Fruit fly (Drosophila melanogaster): ENCODE results near the gene Pmi.
A peak's percentile ranks its signal among the peaks of the same experiment; 100 is the strongest.

DNA sequence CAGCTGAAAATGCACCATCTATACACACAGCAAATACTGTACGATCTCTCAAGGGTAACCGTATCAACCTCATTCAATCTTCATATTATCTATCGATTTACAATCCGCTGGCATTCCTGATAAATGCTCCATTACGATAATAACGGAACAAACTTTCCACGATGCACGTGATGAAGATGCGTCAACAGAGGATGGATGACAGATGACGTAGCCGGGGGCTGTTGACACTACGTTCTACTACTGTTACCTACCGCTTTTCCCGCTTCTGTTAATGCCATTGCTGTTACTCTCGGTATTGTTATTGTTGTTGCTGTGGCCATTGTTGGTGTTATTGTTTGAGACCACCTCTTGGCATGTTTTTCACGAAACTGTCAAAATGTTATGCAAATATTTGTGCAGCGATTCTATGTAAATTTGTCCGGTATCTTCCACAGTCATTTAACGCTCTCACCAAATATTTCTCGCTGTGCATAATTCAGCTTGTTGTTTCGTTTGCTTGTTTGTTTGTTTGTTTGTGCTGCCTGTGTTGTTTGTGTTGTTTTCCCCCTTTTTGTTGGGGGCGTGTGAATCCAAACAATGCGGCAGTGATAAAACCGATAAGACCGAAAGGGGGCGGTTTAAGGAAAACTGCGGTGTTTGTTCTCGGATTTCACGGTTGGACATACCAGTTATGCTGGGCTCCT is 44.1 kb downstream of the Pmi start:
- TF ChIP-seq achi (GFP tag; optimal IDR thresholded peaks at IDR 0.05) (no peak), fkh (GFP tag; optimal IDR thresholded peaks at IDR 0.05) (peak; percentile 97), Ets21C (GFP tag; optimal IDR thresholded peaks at IDR 0.05) (no peak), esn (GFP tag; optimal IDR thresholded peaks at IDR 0.05) (no peak), CG6276 (GFP tag; optimal IDR thresholded peaks at IDR 0.05) (no peak), ss (GFP tag; optimal IDR thresholded peaks at IDR 0.05) (peak in 1 of 2 experiments; percentile 3), CG10669 (GFP tag; optimal IDR thresholded peaks at IDR 0.05) (peak; percentile 7), Gug (GFP tag; IDR thresholded peaks at IDR 0.05) (no peak), net (GFP tag; optimal IDR thresholded peaks at IDR 0.05) (peak; percentile 12), Met (GFP tag; optimal IDR thresholded peaks at IDR 0.05) (peak; percentile 17)

Measured in whole organism, prepupa.